Fruit fly (Drosophila melanogaster): Measurements from ENCODE around the gene SWIP.

The SWIP gene

dm6 chrX:16318858-16319557 is 5.5 kb downstream of the SWIP start (continued):
- TF ChIP-seq HHEX (GFP tag; optimal IDR thresholded peaks at IDR 0.05) (no peak), Dek (tag; optimal IDR thresholded peaks at IDR 0.05) (no peak), CG13296 (GFP tag; optimal IDR thresholded peaks at IDR 0.05) (peak; percentile 15), en (GFP tag; optimal IDR thresholded peaks at IDR 0.05) (no peak), CG12391 (tag; optimal IDR thresholded peaks at IDR 0.05) (no peak), Awh (GFP tag; IDR thresholded peaks at IDR 0.05) (no peak), Aef1 (GFP tag; IDR thresholded peaks at IDR 0.05) (no peak), Poxn (GFP tag; IDR thresholded peaks at IDR 0.05) (no peak), TFAM (GFP tag; optimal IDR thresholded peaks at IDR 0.05) (no peak), CG4328 (GFP tag; optimal IDR thresholded peaks at IDR 0.05) (peak; percentile 17), MBD-R2 (GFP tag; IDR thresholded peaks at IDR 0.05) (peak; percentile 16; the same call in 1 of the 2 replicates), CTCF (GFP tag; optimal IDR thresholded peaks at IDR 0.05) (no peak), D19A (tag; optimal IDR thresholded peaks at IDR 0.05) (no peak), Bteb2 (GFP tag; optimal IDR thresholded peaks at IDR 0.05) (no peak), CG10543 (GFP tag; optimal IDR thresholded peaks at IDR 0.05) (peak; percentile 65), CG15269 (tag; optimal IDR thresholded peaks at IDR 0.05) (no peak), Mrtf (GFP tag; IDR thresholded peaks at IDR 0.05) (no peak), HmgZ (tag; optimal IDR thresholded peaks at IDR 0.05) (peak; percentile 34), CG2875 (GFP tag; optimal IDR thresholded peaks at IDR 0.05) (no peak), HLHmδ (GFP tag; optimal IDR thresholded peaks at IDR 0.05) (peak; percentile 69), CG12155 (GFP tag; optimal IDR thresholded peaks at IDR 0.05) (no peak), pzg (GFP tag; optimal IDR thresholded peaks at IDR 0.05) (peak; percentile 28), slbo (GFP tag; IDR thresholded peaks at IDR 0.05) (no peak), CG7987 (GFP tag; optimal IDR thresholded peaks at IDR 0.05) (peak; percentile 35), CG10959 (GFP tag; IDR thresholded peaks at IDR 0.05) (no peak), fd96Cb (tag; optimal IDR thresholded peaks at IDR 0.05) (no peak), slou (GFP tag; optimal IDR thresholded peaks at IDR 0.05) (no peak), CG3847 (GFP tag; IDR thresholded peaks at IDR 0.05) (no peak), ac (GFP tag; optimal IDR thresholded peaks at IDR 0.05) (no peak), aop (GFP tag; IDR thresholded peaks at IDR 0.05) (no peak), zfh1 (GFP tag; IDR thresholded peaks at IDR 0.05) (no peak), CG1233 (GFP tag; optimal IDR thresholded peaks at IDR 0.05) (peak; percentile 7), CG7963 (GFP tag; IDR thresholded peaks at IDR 0.05; ENCODE audit: partially characterized antibody) (no peak), bcd (GFP tag; optimal IDR thresholded peaks at IDR 0.05) (no peak), amos (GFP tag; IDR thresholded peaks at IDR 0.05; ENCODE audit: partially characterized antibody) (no peak; the same call in 1 of the 2 replicates), CG1792 (GFP tag; optimal IDR thresholded peaks at IDR 0.05) (no peak), gcm2 (GFP tag; optimal IDR thresholded peaks at IDR 0.05) (peak; percentile 8), Gsc (GFP tag; IDR thresholded peaks at IDR 0.05) (no peak), BEAF-32 (GFP tag; optimal IDR thresholded peaks at IDR 0.05) (no peak), B-H2 (GFP tag; optimal IDR thresholded peaks at IDR 0.05) (peak; percentile 40), CG32772 (GFP tag; IDR thresholded peaks at IDR 0.05) (no peak), CG12659 (GFP tag; optimal IDR thresholded peaks at IDR 0.05) (no peak), CG8478 (optimal IDR thresholded peaks at IDR 0.05) (no peak), CG6683 (GFP tag; optimal IDR thresholded peaks at IDR 0.05) (no peak), kni (GFP tag; optimal IDR thresholded peaks at IDR 0.05) (peak; percentile 79), CG2129 (GFP tag; IDR thresholded peaks at IDR 0.05; ENCODE audit: partially characterized antibody) (no peak), CG7745 (tag; optimal IDR thresholded peaks at IDR 0.05) (no peak), pb (GFP tag; optimal IDR thresholded peaks at IDR 0.05) (no peak), Ptx1 (GFP tag; IDR thresholded peaks at IDR 0.05) (no peak), CG9727 (GFP tag; optimal IDR thresholded peaks at IDR 0.05) (no peak), CG4617 (GFP tag; optimal IDR thresholded peaks at IDR 0.05; ENCODE audit: borderline replicate concordance) (no peak)
